Worm (Caenorhabditis elegans): ENCODE data around the gene F28A12.3.

Gene F28A12.3

DNA sequence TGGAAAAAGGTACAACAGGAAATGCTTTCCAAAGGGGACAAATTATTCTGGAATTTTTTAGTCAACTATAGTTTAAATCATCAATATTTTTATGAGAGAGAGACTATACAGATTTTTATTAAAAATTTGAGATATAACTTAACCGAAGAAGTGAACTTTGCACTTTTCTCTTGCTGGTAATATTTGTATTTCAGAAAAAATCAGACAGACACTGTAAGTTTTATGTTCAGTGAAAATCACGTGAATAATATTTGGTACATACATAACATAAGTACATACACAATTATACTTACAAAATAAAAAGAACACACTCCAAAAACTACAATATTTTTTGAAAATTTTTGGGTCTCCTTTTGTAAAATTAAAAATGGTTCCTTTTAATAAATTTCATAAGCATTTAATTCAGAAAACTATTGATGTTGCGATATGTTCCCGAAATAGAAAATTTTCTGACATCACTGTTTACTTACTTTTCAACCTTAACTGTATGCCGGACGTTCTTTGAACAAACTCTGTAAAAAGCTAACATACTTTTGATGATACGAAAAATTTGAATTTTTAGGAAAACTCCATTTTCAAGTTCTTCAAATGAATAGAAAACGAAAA, 3.4 kb downstream of the F28A12.3 start, which contains the start of the genes F28A12.10 and acd-4:
Gene F28A12.10, minus strand, starts transcription at position 101 of the 606 bp plus-strand sequence.
Gene acd-4, plus strand, starts transcription at position 556 of the 606 bp plus-strand sequence.
- TF ChIP-seq fkh-10 (GFP tag; optimal IDR thresholded peaks at IDR 0.05) (no peak), skn-1 (tag; optimal IDR thresholded peaks at IDR 0.05) (no peak), sea-2 (GFP tag; optimal IDR thresholded peaks at IDR 0.05) (no peak), ceh-9 (tag; optimal IDR thresholded peaks at IDR 0.05) (no peak), hmg-11 (tag; optimal IDR thresholded peaks at IDR 0.05) (no peak), nfya-1 (tag; optimal IDR thresholded peaks at IDR 0.05; ENCODE audit: insufficient read depth) (no peak), R02D3.7 (tag; optimal IDR thresholded peaks at IDR 0.05) (no peak), tbx-2 (tag; optimal IDR thresholded peaks at IDR 0.05) (no peak), elt-2 (tag; optimal IDR thresholded peaks at IDR 0.05) (no peak)

DNA sequence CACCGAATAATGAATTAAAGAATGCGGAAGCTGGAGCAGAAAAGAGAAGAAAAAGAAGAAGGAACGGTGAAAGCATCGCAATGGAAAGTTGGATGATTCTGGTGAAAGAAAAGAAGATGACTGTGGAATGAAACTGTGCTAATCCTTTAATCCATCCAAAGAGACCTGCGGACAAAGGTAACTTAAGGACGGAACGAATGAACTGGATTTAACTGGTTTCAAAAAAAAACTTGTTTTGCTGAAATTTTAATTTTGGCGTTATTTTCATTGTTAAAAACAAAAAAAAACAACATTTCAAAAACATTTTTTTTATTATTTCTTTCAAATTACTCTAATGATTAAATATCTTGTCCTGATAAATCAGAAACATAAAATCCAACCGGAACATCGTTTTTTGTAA, 4.3 kb downstream of the F28A12.3 start, which contains the start of gene grl-12:
Gene grl-12, minus strand, starts transcription at position 101 of the 400 bp plus-strand sequence.
- no peak for TF ChIP-seq lsy-12 (tag; optimal IDR thresholded peaks at IDR 0.05)
- TF ChIP-seq fkh-10 (GFP tag; optimal IDR thresholded peaks at IDR 0.05) = no peak
- TF ChIP-seq snpc-4 (tag; optimal IDR thresholded peaks at IDR 0.05) = no peak
- TF ChIP-seq elt-1 (tag; optimal IDR thresholded peaks at IDR 0.05) = no peak
- no peak for TF ChIP-seq elt-3 (tag; optimal IDR thresholded peaks at IDR 0.05)
- no peak for TF ChIP-seq nfya-1 (tag; optimal IDR thresholded peaks at IDR 0.05; ENCODE audit: insufficient read depth)
- no peak for TF ChIP-seq nhr-12 (tag; optimal IDR thresholded peaks at IDR 0.05)
- TF ChIP-seq hmg-11 (tag; optimal IDR thresholded peaks at IDR 0.05) = no peak
- TF ChIP-seq zag-1 (tag; optimal IDR thresholded peaks at IDR 0.05) = no peak
- TF ChIP-seq jun-1 (tag; optimal IDR thresholded peaks at IDR 0.05) = no peak
- TF ChIP-seq nhr-67 (tag; optimal IDR thresholded peaks at IDR 0.05) = no peak
- TF ChIP-seq R02D3.7 (tag; optimal IDR thresholded peaks at IDR 0.05) = no peak
- TF ChIP-seq ztf-4 (tag; optimal IDR thresholded peaks at IDR 0.05) = no peak
- no peak for TF ChIP-seq nhr-77 (tag; optimal IDR thresholded peaks at IDR 0.05)
- TF ChIP-seq ceh-28 (tag; optimal IDR thresholded peaks at IDR 0.05) = no peak
- no peak for TF ChIP-seq nhr-11 (tag; optimal IDR thresholded peaks at IDR 0.05)

DNA sequence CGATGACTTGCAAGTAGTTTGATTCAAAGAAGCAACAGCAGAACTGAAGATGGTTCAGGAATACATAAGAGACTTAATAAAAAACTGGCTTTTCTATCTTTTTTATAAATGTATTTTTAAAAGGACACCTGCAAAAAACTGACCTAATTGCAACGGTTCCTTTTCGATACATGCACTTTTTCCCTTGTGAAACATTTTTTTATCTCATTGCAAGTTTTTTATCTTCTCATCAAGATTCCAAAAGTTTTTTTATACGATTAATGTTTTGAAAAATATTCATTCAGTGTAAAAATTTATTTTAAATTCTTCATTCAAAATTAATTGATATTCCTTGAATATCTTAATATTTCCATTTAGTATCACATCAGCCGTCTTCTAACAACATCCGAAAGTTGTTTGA, 5.6 kb downstream of the F28A12.3 start, which contains the start of gene oac-29:
Gene oac-29, minus strand, starts transcription at position 101 of the 400 bp plus-strand sequence.
- TF ChIP-seq fkh-10 (GFP tag; optimal IDR thresholded peaks at IDR 0.05) = no peak
- no peak for TF ChIP-seq fkh-2 (tag; optimal IDR thresholded peaks at IDR 0.05)
- TF ChIP-seq hmg-11 (tag; optimal IDR thresholded peaks at IDR 0.05) = no peak

DNA sequence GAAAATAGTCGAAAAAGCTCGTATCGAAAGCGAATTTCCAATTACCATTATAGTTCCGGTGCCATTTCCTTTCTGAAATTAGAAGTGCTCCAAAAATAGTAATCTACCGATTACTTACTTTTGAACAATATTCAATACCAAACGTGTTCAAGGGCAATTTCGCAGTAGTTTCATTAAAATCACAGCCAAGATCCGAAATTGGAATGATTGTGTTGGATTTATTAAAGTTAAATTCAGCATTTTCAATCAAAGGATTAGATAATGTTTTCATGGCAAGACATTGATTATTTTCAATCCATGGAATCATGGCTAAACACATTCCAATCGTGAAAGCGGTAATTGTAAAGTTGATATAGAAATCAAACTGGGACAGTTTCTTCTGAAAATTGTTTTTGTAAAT, 8.4 kb downstream of the F28A12.3 start:
- TF ChIP-seq ceh-82 (tag; optimal IDR thresholded peaks at IDR 0.05) = no peak
- no peak for TF ChIP-seq nhr-28 (tag; optimal IDR thresholded peaks at IDR 0.05)
- no peak for TF ChIP-seq mdl-1 (tag; optimal IDR thresholded peaks at IDR 0.05)
- TF ChIP-seq nhr-237 (tag; optimal IDR thresholded peaks at IDR 0.05) = no peak
- no peak for TF ChIP-seq tbx-2 (tag; optimal IDR thresholded peaks at IDR 0.05)
- TF ChIP-seq nhr-25 (tag; optimal IDR thresholded peaks at IDR 0.05) = no peak
- TF ChIP-seq ama-1 (optimal IDR thresholded peaks at IDR 0.05) = no peak
- TF ChIP-seq unc-39 (tag; optimal IDR thresholded peaks at IDR 0.05) = no peak
- no peak for TF ChIP-seq nhr-12 (tag; optimal IDR thresholded peaks at IDR 0.05)
- TF ChIP-seq ZK546.5 (tag; optimal IDR thresholded peaks at IDR 0.05) = no peak
- no peak for TF ChIP-seq R02D3.7 (tag; optimal IDR thresholded peaks at IDR 0.05)
- TF ChIP-seq nhr-77 (tag; optimal IDR thresholded peaks at IDR 0.05) = no peak
- TF ChIP-seq jun-1 (tag; optimal IDR thresholded peaks at IDR 0.05) = no peak
- TF ChIP-seq egl-5 (tag; optimal IDR thresholded peaks at IDR 0.05) = no peak
- no peak for TF ChIP-seq unc-62 (GFP tag; optimal IDR thresholded peaks at IDR 0.05)
- TF ChIP-seq elt-2 (tag; optimal IDR thresholded peaks at IDR 0.05) = no peak
- no peak for TF ChIP-seq elt-3 (tag; optimal IDR thresholded peaks at IDR 0.05)
- TF ChIP-seq elt-1 (tag; optimal IDR thresholded peaks at IDR 0.05) = no peak

DNA sequence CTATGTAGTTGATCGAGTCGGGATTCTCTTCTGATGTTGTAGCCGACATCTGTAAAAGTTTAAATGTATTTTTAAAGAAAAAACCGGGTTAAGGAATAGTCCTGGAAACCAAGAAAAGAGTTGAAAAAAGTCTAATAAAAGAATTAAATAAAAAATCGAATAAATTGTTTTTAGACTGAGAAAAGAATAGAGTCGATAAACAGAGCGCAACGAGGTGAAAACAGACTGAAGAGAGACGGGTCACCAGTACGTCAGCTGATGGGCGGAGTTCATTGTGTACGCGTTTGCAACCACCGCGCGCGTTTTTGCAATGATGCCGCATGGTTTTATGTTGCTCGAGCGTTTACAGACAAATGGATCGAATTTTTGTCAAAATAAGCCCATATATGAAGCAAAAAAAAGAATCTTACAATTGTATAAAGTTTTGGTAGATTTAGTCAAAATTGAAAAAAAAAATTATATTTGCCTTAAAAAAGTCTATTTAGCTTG, 9.8 kb downstream of the F28A12.3 start, which contains the start of gene atg-18:
Gene atg-18, minus strand, starts transcription at position 51 of the 489 bp plus-strand sequence.
- TF ChIP-seq nhr-43 (tag; optimal IDR thresholded peaks at IDR 0.05; ENCODE audit: poor library complexity, severe bottlenecking) = peak; percentile 64
- TF ChIP-seq nhr-23 (tag; optimal IDR thresholded peaks at IDR 0.05) = peak; percentile 75
- TF ChIP-seq lin-39 (tag; optimal IDR thresholded peaks at IDR 0.05) = peak; percentile 37
- peak; percentile 11 for TF ChIP-seq elt-1 (tag; optimal IDR thresholded peaks at IDR 0.05)
- peak; percentile 72 for TF ChIP-seq snpc-4 (tag; optimal IDR thresholded peaks at IDR 0.05)
- peak; percentile 63 for TF ChIP-seq elt-2 (tag; optimal IDR thresholded peaks at IDR 0.05)
- TF ChIP-seq nhr-77 (tag; optimal IDR thresholded peaks at IDR 0.05) = no peak
- peak; percentile 29 for TF ChIP-seq ceh-28 (tag; optimal IDR thresholded peaks at IDR 0.05)
- peak; percentile 70 for TF ChIP-seq nhr-25 (tag; optimal IDR thresholded peaks at IDR 0.05)
- no peak for TF ChIP-seq ama-1 (optimal IDR thresholded peaks at IDR 0.05)
- TF ChIP-seq nfya-1 (tag; optimal IDR thresholded peaks at IDR 0.05; ENCODE audit: insufficient read depth) = peak; percentile 75
- no peak for TF ChIP-seq tbx-2 (tag; optimal IDR thresholded peaks at IDR 0.05)
- TF ChIP-seq pqm-1 (tag; optimal IDR thresholded peaks at IDR 0.05) = peak; percentile 40
- peak; percentile 72 for TF ChIP-seq hmg-11 (tag; optimal IDR thresholded peaks at IDR 0.05)
- TF ChIP-seq pha-4 (tag; optimal IDR thresholded peaks at IDR 0.05) = peak; percentile 91
- TF ChIP-seq lin-15B (tag; optimal IDR thresholded peaks at IDR 0.05) = peak; percentile 18
- peak; percentile 74 for TF ChIP-seq egl-5 (tag; optimal IDR thresholded peaks at IDR 0.05)
- TF ChIP-seq fkh-10 (GFP tag; optimal IDR thresholded peaks at IDR 0.05) = no peak

Data from whole organism, L3 larva.